Fruit fly (Drosophila melanogaster) whole organism, embryonic: ENCODE data around the gene hbt.

Experiments used
- BEAF-32 ChIP-seq: fragments of 200-800 bp; sonication (Bioruptor generic); optimal IDR thresholded peaks from 3 replicates; lab custom pipeline; 2017; ENCODE audit warnings: missing biosample characterization, missing genetic modification characterization, mild to moderate bottlenecking, moderate library complexity, missing genetic modification reagents
- Bgb ChIP-seq: fragments of 200-800 bp; sonication (Bioruptor generic); IDR thresholded peaks from 2 replicates; pipeline ENCODE4 v1.3.6; 2022; ENCODE audit warnings: missing biosample characterization, missing genetic modification characterization; ENCODE audit not compliant: partially characterized antibody
- Blimp-1 ChIP-seq: fragments of 200-800 bp; sonication (Bioruptor generic); optimal IDR thresholded peaks from 3 replicates; lab custom pipeline; 2018; ENCODE audit warnings: missing biosample characterization, missing genetic modification characterization, mild to moderate bottlenecking, moderate library complexity, missing genetic modification reagents
- CG13775 ChIP-seq: fragments of 200-800 bp; sonication (Bioruptor generic); optimal IDR thresholded peaks from 3 replicates; lab custom pipeline; 2017; ENCODE audit warnings: missing biosample characterization, mild to moderate bottlenecking, missing genetic modification characterization
- CG16813 ChIP-seq: fragments of 200-800 bp; sonication (Bioruptor generic); IDR thresholded peaks from 3 replicates; pipeline ENCODE4 v1.3.6; 2022; ENCODE audit warnings: missing biosample characterization, missing genetic modification characterization; ENCODE audit not compliant: partially characterized antibody
- CG17802 ChIP-seq: fragments of 200-800 bp; sonication (Bioruptor generic); optimal IDR thresholded peaks from 2 replicates; lab custom pipeline; 2018; ENCODE audit warnings: missing biosample characterization, mild to moderate bottlenecking, missing genetic modification characterization, moderate library complexity
- CG1832 ChIP-seq: fragments of 200-800 bp; sonication (Bioruptor generic); optimal IDR thresholded peaks from 2 replicates; lab custom pipeline; 2017; ENCODE audit warnings: missing biosample characterization, mild to moderate bottlenecking, missing genetic modification characterization, inconsistent platforms
- CG2116 ChIP-seq: fragments of 200-800 bp; sonication (Bioruptor generic); optimal IDR thresholded peaks from 3 replicates; lab custom pipeline; 2018; ENCODE audit warnings: missing biosample characterization, mild to moderate bottlenecking, missing genetic modification characterization
- CG2120 ChIP-seq: fragments of 200-800 bp; sonication (Bioruptor generic); optimal IDR thresholded peaks from 3 replicates; lab custom pipeline; 2016; ENCODE audit warnings: missing biosample characterization, missing genetic modification characterization
- CG2199 ChIP-seq: fragments of 200-800 bp; sonication (Bioruptor generic); IDR thresholded peaks from 3 replicates; pipeline ENCODE4 v1.3.6; 2022; ENCODE audit warnings: missing biosample characterization, missing genetic modification characterization
- CG34422 ChIP-seq: fragments of 200-800 bp; sonication (Bioruptor generic); IDR thresholded peaks from 3 replicates; pipeline ENCODE4 v1.3.6; 2022; ENCODE audit warnings: missing biosample characterization, missing genetic modification characterization
- CG3847 ChIP-seq: fragments of 200-800 bp; sonication (Bioruptor generic); IDR thresholded peaks from 2 replicates; pipeline ENCODE4 v1.3.6; 2022; ENCODE audit warnings: missing biosample characterization, missing genetic modification characterization
- CG4282 ChIP-seq: fragments of 200-800 bp; sonication (Bioruptor generic); optimal IDR thresholded peaks from 2 replicates; lab custom pipeline; 2016; ENCODE audit warnings: missing biosample characterization, missing genetic modification characterization
- CG4360 ChIP-seq: fragments of 200-800 bp; sonication (Bioruptor generic); IDR thresholded peaks from 2 replicates; pipeline ENCODE4 v1.3.6; 2022; ENCODE audit warnings: missing biosample characterization, missing genetic modification characterization
- CG4820 ChIP-seq: fragments of 200-800 bp; sonication (Bioruptor generic); optimal IDR thresholded peaks from 3 replicates; lab custom pipeline; 2016; ENCODE audit warnings: missing biosample characterization, missing genetic modification characterization
- CG7357 ChIP-seq: fragments of 200-800 bp; sonication (Bioruptor generic); IDR thresholded peaks from 3 replicates; pipeline ENCODE4 v1.3.6; 2022; ENCODE audit warnings: missing biosample characterization, missing genetic modification characterization
- CG9817 ChIP-seq: fragments of 200-800 bp; sonication (Bioruptor generic); optimal IDR thresholded peaks from 2 replicates; lab custom pipeline; 2018; ENCODE audit warnings: missing biosample characterization, mild to moderate bottlenecking, missing genetic modification characterization, moderate library complexity
- Drgx ChIP-seq: fragments of 200-800 bp; sonication (Bioruptor generic); IDR thresholded peaks from 2 replicates; pipeline ENCODE4 v1.3.6; 2022; ENCODE audit warnings: missing biosample characterization, missing genetic modification characterization
- Ets97D ChIP-seq: fragments of 200-800 bp; sonication (Bioruptor generic); optimal IDR thresholded peaks from 3 replicates; lab custom pipeline; 2016; ENCODE audit warnings: missing biosample characterization, missing genetic modification characterization
- Fer2 ChIP-seq: fragments of 200-800 bp; sonication (Bioruptor generic); optimal IDR thresholded peaks from 2 replicates; lab custom pipeline; 2018; ENCODE audit warnings: missing biosample characterization, mild to moderate bottlenecking, missing genetic modification characterization, moderate library complexity
- HLH4C ChIP-seq: fragments of 200-800 bp; sonication (Bioruptor generic); IDR thresholded peaks from 3 replicates; pipeline ENCODE4 v1.3.6; 2022; ENCODE audit warnings: missing biosample characterization, missing genetic modification characterization; ENCODE audit not compliant: partially characterized antibody
- Jarid2 ChIP-seq: fragments of 200-800 bp; sonication (Bioruptor generic); optimal IDR thresholded peaks from 3 replicates; lab custom pipeline; 2017; ENCODE audit warnings: mild to moderate bottlenecking, missing biosample characterization, missing genetic modification reagents, missing genetic modification characterization
- MESR4 ChIP-seq: fragments of 200-800 bp; sonication (Bioruptor generic); optimal IDR thresholded peaks from 2 replicates; lab custom pipeline; 2018; ENCODE audit warnings: missing biosample characterization, mild to moderate bottlenecking, missing genetic modification characterization, moderate library complexity
- Med ChIP-seq: fragments of 200-800 bp; sonication (Bioruptor generic); peaks from one replicate; lab custom pipeline; 2016; ENCODE audit warnings: missing biosample characterization, missing genetic modification characterization, mild to moderate bottlenecking, inconsistent platforms, moderate library complexity
- Myb ChIP-seq: fragments of 200-800 bp; sonication (Bioruptor generic); optimal IDR thresholded peaks from 2 replicates; lab custom pipeline; 2016; ENCODE audit warnings: missing biosample characterization, missing genetic modification characterization
- NK7.1 ChIP-seq: fragments of 200-800 bp; sonication (Bioruptor generic); optimal IDR thresholded peaks from 3 replicates; lab custom pipeline; 2016; ENCODE audit warnings: missing biosample characterization, missing genetic modification characterization
- Sry-δ ChIP-seq: fragments of 200-800 bp; sonication (Bioruptor generic); optimal IDR thresholded peaks from 2 replicates; lab custom pipeline; 2016; ENCODE audit warnings: missing biosample characterization, missing genetic modification characterization
- Stat92E ChIP-seq, 3 experiments: fragments of >200 bp in 2 of 3; fragments of 200-800 bp in 1 of 3; sonication (Bioruptor generic) in 1 of 3; optimal IDR thresholded peaks; 2 replicates each; lab custom pipeline; 2017 to 2019; ENCODE audit warnings: missing biosample characterization in 3 of 3, missing genetic modification characterization in 3 of 3, mild to moderate bottlenecking in 1 of 3, moderate library complexity in 1 of 3
- YL-1 ChIP-seq: fragments of 200-800 bp; sonication (Bioruptor generic); optimal IDR thresholded peaks from 3 replicates; lab custom pipeline; 2017; ENCODE audit warnings: missing biosample characterization, mild to moderate bottlenecking, missing genetic modification characterization
- ato ChIP-seq: fragments of 200-800 bp; sonication (Bioruptor generic); IDR thresholded peaks from 2 replicates; pipeline ENCODE4 v1.3.6; 2022; ENCODE audit warnings: missing biosample characterization, missing genetic modification characterization; ENCODE audit not compliant: partially characterized antibody
- bbx ChIP-seq: fragments of 200-800 bp; sonication (Bioruptor generic); IDR thresholded peaks from 2 replicates; pipeline ENCODE4 v1.3.6; 2022; ENCODE audit warnings: missing biosample characterization, missing genetic modification characterization; ENCODE audit not compliant: partially characterized antibody
- crc ChIP-seq: fragments of 200-800 bp; sonication (Bioruptor generic); optimal IDR thresholded peaks from 2 replicates; lab custom pipeline; 2016; ENCODE audit warnings: missing biosample characterization, missing genetic modification characterization
- crp ChIP-seq, 2 experiments: fragments of 200-800 bp; sonication (Bioruptor generic); optimal IDR thresholded peaks; 2 replicates in 1 of 2; 3 replicates in 1 of 2; lab custom pipeline; 2017; ENCODE audit warnings: missing biosample characterization in 2 of 2, missing genetic modification characterization in 2 of 2, mild to moderate bottlenecking in 1 of 2, moderate library complexity in 1 of 2
- disco-r ChIP-seq: fragments of 200-800 bp; sonication (Bioruptor generic); optimal IDR thresholded peaks from 2 replicates; lab custom pipeline; 2016; ENCODE audit warnings: missing biosample characterization, missing genetic modification characterization
- dysf ChIP-seq: fragments of 200-800 bp; sonication (Bioruptor generic); IDR thresholded peaks from 3 replicates; pipeline ENCODE4 v1.3.6; 2022; ENCODE audit warnings: missing biosample characterization, missing genetic modification characterization
- ewg ChIP-seq: fragments of 200-800 bp; sonication (Bioruptor generic); optimal IDR thresholded peaks from 3 replicates; lab custom pipeline; 2017; ENCODE audit warnings: mild to moderate bottlenecking, missing biosample characterization, missing genetic modification reagents, missing genetic modification characterization
- gfzf ChIP-seq: fragments of 200-800 bp; sonication (Bioruptor generic); optimal IDR thresholded peaks from 2 replicates; lab custom pipeline; 2016; ENCODE audit warnings: missing biosample characterization, mild to moderate bottlenecking, missing genetic modification characterization, moderate library complexity
- jing ChIP-seq: fragments of 200-800 bp; sonication (Bioruptor generic); optimal IDR thresholded peaks from 2 replicates; lab custom pipeline; 2018; ENCODE audit warnings: missing biosample characterization, mild to moderate bottlenecking, missing genetic modification characterization
- mld ChIP-seq: fragments of 200-800 bp; sonication (Bioruptor generic); IDR thresholded peaks from 3 replicates; pipeline ENCODE4 v1.3.6; 2022; ENCODE audit warnings: missing biosample characterization, missing genetic modification characterization; ENCODE audit not compliant: partially characterized antibody
- onecut ChIP-seq: fragments of 200-800 bp; sonication (Bioruptor generic); IDR thresholded peaks from 2 replicates; pipeline ENCODE4 v1.3.6; 2022; ENCODE audit warnings: missing biosample characterization, missing genetic modification characterization
- pzg ChIP-seq: fragments of 200-800 bp; sonication (Bioruptor generic); optimal IDR thresholded peaks from 3 replicates; lab custom pipeline; 2018; ENCODE audit warnings: missing biosample characterization, mild to moderate bottlenecking, missing genetic modification characterization, moderate library complexity
- row ChIP-seq: fragments of 200-800 bp; sonication (Bioruptor generic); IDR thresholded peaks from 3 replicates; pipeline ENCODE4 v1.3.6; 2022; ENCODE audit warnings: missing biosample characterization, missing genetic modification characterization
- sim ChIP-seq: fragments of 200-800 bp; sonication (Bioruptor generic); IDR thresholded peaks from 2 replicates; pipeline ENCODE4 v1.3.6; 2022; ENCODE audit warnings: missing biosample characterization, missing genetic modification characterization
- sna ChIP-seq: fragments of 200-800 bp; sonication (Bioruptor generic); IDR thresholded peaks from 2 replicates; pipeline ENCODE4 v1.3.6; 2022; ENCODE audit warnings: missing biosample characterization, missing genetic modification characterization; ENCODE audit not compliant: partially characterized antibody
- tll ChIP-seq, 2 experiments: fragments of 200-800 bp in 1 of 2; fragments of >200 bp in 1 of 2; sonication (Bioruptor generic) in 1 of 2; optimal IDR thresholded peaks; 2 replicates each; lab custom pipeline; 2017 to 2019; ENCODE audit warnings: missing biosample characterization in 2 of 2, missing genetic modification characterization in 2 of 2, mild to moderate bottlenecking in 1 of 2, moderate library complexity in 1 of 2
- trem ChIP-seq: fragments of 200-800 bp; optimal IDR thresholded peaks from 3 replicates; lab custom pipeline; 2019; ENCODE audit warnings: missing biosample characterization, mild to moderate bottlenecking, missing genetic modification characterization, moderate library complexity
- z ChIP-seq: fragments of 200-800 bp; sonication (Bioruptor generic); IDR thresholded peaks from 3 replicates; pipeline ENCODE4 v1.3.6; 2022; ENCODE audit warnings: missing biosample characterization, missing genetic modification characterization

Gene hbt

DNA sequence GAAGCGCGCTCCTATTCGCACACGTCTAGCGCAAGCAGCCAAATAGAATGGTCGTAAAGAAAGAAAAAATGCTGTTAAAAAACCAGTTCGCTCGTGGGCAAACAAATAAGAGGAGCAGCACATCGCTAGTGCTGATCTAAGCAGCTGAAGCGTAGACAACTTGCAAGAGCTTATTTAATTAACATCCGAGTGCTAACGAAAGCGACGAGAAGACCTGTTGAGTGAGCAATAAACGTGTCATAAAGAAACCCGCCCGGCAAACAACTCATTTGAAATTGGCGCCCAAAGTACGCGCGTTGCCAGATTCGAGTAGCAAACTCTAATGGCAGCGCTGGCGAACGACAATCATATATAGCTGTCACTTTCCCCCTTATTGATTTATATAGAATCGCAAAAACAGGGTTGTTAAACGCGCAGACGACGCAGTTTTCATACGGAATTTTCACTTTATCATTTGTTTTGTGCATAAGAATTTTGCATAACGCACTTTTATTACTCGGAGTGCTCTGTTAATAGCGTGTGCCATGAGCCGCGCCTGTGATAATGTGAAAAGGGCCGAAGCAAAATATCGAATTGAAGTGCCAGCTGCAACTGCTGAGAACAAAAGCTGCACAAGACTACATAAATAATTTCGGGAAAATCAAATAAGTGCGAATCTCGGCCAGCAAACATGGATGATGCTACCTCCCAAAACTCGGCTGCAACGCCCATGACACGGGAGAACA is 34.8 kb downstream of the hbt start (continued):
- TF ChIP-seq CG2116 (GFP tag; lab: Kevin White, UChicago) = peak; percentile 77
- no peak for TF ChIP-seq crc (GFP tag; lab: Kevin White, UChicago)
- TF ChIP-seq CG16813 (GFP tag; lab: Robert Waterston, UW) = 0 out of 3 replicates have a peak, but pooled peaks have one; percentile 38
- TF ChIP-seq Stat92E (GFP tag; optimal IDR thresholded peaks at IDR 0.05; lab: Kevin White, UChicago) = peak in 1 of 3 experiments; percentile 26
- peak; percentile 53; the same call in 1 of the 2 replicates for TF ChIP-seq bbx (GFP tag; lab: Robert Waterston, UW)
- TF ChIP-seq Fer2 (tag; lab: Kevin White, UChicago) = no peak
- TF ChIP-seq CG34422 (GFP tag; lab: Robert Waterston, UW) = peak; percentile 47; the same call in 1 of the 3 replicates
- TF ChIP-seq sna (GFP tag; lab: Robert Waterston, UW) = peak; percentile 43; the same call in 1 of the 2 replicates
- no peak for TF ChIP-seq CG4282 (GFP tag; lab: Kevin White, UChicago)
- peak; percentile 59 for TF ChIP-seq Blimp-1 (GFP tag; lab: Kevin White, UChicago)
- no peak for TF ChIP-seq CG17802 (tag; lab: Kevin White, UChicago)
- TF ChIP-seq ato (GFP tag; lab: Robert Waterston, UW) = 0 out of 2 replicates have a peak, but pooled peaks have one; percentile 48
- TF ChIP-seq CG13775 = no peak
- peak; percentile 88 for TF ChIP-seq Med (GFP tag; lab: Kevin White, UChicago)
- TF ChIP-seq dysf (GFP tag; lab: Robert Waterston, UW) = no peak
- TF ChIP-seq mld (GFP tag; lab: Robert Waterston, UW) = 0 out of 3 replicates have a peak, but pooled peaks have one; percentile 19
- peak; percentile 72 for TF ChIP-seq MESR4 (GFP tag; lab: Kevin White, UChicago)
- TF ChIP-seq pzg (GFP tag; lab: Kevin White, UChicago) = peak; percentile 85
- TF ChIP-seq row = no peak; the same call in 2 of the 3 replicates
- TF ChIP-seq CG7357 (GFP tag; lab: Robert Waterston, UW) = no peak
- TF ChIP-seq BEAF-32 (GFP tag; lab: Kevin White, UChicago) = peak; percentile 37
- TF ChIP-seq CG3847 (GFP tag; lab: Robert Waterston, UW) = peak; percentile 67
- peak; percentile 39 for TF ChIP-seq Myb (GFP tag; lab: Kevin White, UChicago)
- peak; percentile 9 for TF ChIP-seq disco-r (GFP tag; lab: Kevin White, UChicago)
- TF ChIP-seq CG9817 (tag; lab: Kevin White, UChicago) = no peak
- TF ChIP-seq jing = no peak
- TF ChIP-seq Bgb = peak; percentile 60
- TF ChIP-seq CG1832 = peak; percentile 57
- TF ChIP-seq CG2199 (GFP tag; lab: Robert Waterston, UW) = peak; percentile 76
- TF ChIP-seq Sry-δ (GFP tag; lab: Kevin White, UChicago) = peak; percentile 39
- TF ChIP-seq Drgx (GFP tag; lab: Robert Waterston, UW) = no peak
- TF ChIP-seq CG4820 (GFP tag; lab: Kevin White, UChicago) = no peak
- no peak for TF ChIP-seq NK7.1 (GFP tag; lab: Kevin White, UChicago)
- TF ChIP-seq crp (GFP tag; optimal IDR thresholded peaks at IDR 0.05; lab: Kevin White, UChicago) = peak in 1 of 2 experiments; percentile 42
- peak; percentile 97 for TF ChIP-seq onecut (GFP tag; lab: Robert Waterston, UW)
- TF ChIP-seq Ets97D (GFP tag; lab: Kevin White, UChicago) = peak; percentile 51
- peak; percentile 90 for TF ChIP-seq YL-1
- TF ChIP-seq CG2120 (GFP tag; lab: Kevin White, UChicago) = peak; percentile 1
- TF ChIP-seq Jarid2 (GFP tag; lab: Kevin White, UChicago) = no peak
- peak; percentile 25 for TF ChIP-seq gfzf (GFP tag; lab: Kevin White, UChicago)
- peak; percentile 51; the same call in 2 of the 3 replicates for TF ChIP-seq HLH4C (GFP tag; lab: Robert Waterston, UW)
- TF ChIP-seq z (GFP tag; lab: Robert Waterston, UW) = peak; percentile 62; the same call in 2 of the 3 replicates
- peak; percentile 47 for TF ChIP-seq trem (tag; lab: Kevin White, UChicago)
- TF ChIP-seq sim (GFP tag; lab: Robert Waterston, UW) = no peak
- peak; percentile 17; the same call in 1 of the 2 replicates for TF ChIP-seq CG4360 (GFP tag; lab: Robert Waterston, UW)
- TF ChIP-seq ewg = peak; percentile 86
- TF ChIP-seq tll (GFP tag; optimal IDR thresholded peaks at IDR 0.05; lab: Kevin White, UChicago) = no peak
